Fruit fly (Drosophila melanogaster) whole organism, embryonic: ENCODE data around the gene CG14961.

Experiments
- Usf ChIP-seq: fragments of 200-800 bp; sonication (Bioruptor generic); optimal IDR thresholded peaks from 2 replicates; lab custom pipeline; 2017; ENCODE audit warnings: missing genotype, missing biosample characterization, missing genetic modification characterization
- chn ChIP-seq: fragments of 200-800 bp; sonication (Bioruptor generic); optimal IDR thresholded peaks from 2 replicates; lab custom pipeline; 2016; ENCODE audit warnings: missing biosample characterization, missing genetic modification characterization

DNA sequence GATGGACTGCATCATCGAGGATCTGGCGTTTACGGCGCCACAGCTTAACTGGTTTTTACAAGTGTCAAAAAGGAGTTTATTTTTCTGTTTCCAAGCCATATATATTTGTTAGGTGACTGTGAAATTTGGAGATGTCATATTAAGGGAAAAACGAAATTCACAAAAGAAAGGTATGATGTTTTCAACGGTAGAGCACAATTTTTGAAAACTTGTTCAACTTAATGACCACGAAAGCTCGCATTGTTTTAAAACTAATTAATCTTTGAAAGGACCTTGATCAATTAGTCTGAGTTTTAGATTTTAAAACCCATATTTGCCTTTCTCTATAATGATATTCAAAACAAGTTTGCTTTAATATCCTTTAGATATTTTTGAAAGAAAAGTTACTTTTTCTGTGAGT lies 1.1 kb upstream of the CG14961 start, which contains the start of gene Strip:
- TF ChIP-seq chn (GFP tag; lab: Kevin White, UChicago) (no peak), Usf (no peak)
